Fruit fly (Drosophila melanogaster): ENCODE results near the gene Rubicon.

Gene Rubicon

DNA sequence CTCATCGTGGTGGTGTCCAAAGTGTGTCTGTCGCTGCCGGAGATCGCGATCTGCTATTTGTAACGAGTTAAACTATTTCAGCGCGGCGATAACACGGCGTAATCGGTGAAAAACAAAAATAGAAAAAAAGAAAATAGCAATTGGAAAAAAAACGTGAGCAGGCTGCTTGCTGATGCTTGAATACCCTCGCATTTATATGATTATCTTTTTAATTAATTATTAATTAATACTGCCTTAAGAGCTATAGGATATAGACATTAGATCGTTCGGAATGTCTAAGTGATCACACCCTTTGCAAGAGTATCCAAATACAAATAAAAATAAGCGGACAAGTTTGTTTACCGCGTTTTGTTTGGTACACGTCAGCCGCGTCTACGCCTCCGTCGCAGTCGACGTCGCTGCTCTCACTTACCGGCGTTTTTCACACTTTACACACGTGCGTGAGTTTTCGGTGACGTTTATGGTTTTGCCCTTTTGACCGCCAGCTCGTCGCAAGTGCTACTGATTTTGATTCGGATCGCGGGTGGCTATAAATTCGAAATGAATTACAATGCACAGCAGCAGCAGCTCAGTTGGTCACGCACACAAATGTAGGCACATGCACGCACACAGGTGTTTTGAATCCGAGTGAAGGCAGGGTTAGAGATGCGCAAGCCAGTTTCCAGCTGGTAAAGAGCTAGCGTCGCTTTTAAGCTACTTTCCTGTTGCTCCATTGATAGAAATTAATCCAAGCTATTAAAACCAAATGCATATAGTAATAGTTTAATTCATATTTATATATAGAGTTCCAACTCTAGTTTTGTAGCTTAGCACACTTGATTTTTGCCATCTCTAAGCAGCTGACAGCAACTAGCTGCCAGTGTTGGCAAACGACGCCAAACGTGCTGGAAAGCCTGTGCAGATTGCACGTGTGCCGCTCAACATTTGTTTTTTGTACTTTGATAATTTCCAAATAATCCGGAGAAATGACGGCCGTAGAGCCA, 37.5 kb downstream of the Rubicon start, which contains the start of the genes CG2004 and CG1785 (continued):
- TF ChIP-seq dysf (GFP tag; IDR thresholded peaks at IDR 0.05): peak; percentile 93
- TF ChIP-seq hbn (GFP tag; IDR thresholded peaks at IDR 0.05; ENCODE audit: partially characterized antibody): peak; percentile 73; the same call in 1 of the 2 replicates
- TF ChIP-seq PHDP (tag; optimal IDR thresholded peaks at IDR 0.05): peak; percentile 84
- peak; percentile 91 for TF ChIP-seq peb (GFP tag; IDR thresholded peaks at IDR 0.05)
- peak; percentile 94 for TF ChIP-seq HLH3B (GFP tag; IDR thresholded peaks at IDR 0.05)
- TF ChIP-seq CG12744 (GFP tag; optimal IDR thresholded peaks at IDR 0.05): peak; percentile 85
- TF ChIP-seq CG17568 (GFP tag; optimal IDR thresholded peaks at IDR 0.05): no peak
- peak; percentile 30 for TF ChIP-seq MESR4 (GFP tag; optimal IDR thresholded peaks at IDR 0.05)
- peak; percentile 94 for TF ChIP-seq tgo (GFP tag; IDR thresholded peaks at IDR 0.05)
- TF ChIP-seq gce (GFP tag; IDR thresholded peaks at IDR 0.05): peak; percentile 82; the same call in 2 of the 3 replicates
- TF ChIP-seq exex (tag; optimal IDR thresholded peaks at IDR 0.05): peak; percentile 29
- TF ChIP-seq Adf1 (GFP tag; IDR thresholded peaks at IDR 0.05): peak; percentile 96
- peak; percentile 85 for TF ChIP-seq CG33557 (GFP tag; optimal IDR thresholded peaks at IDR 0.05)
- peak; percentile 67 for TF ChIP-seq abd-A (tag; optimal IDR thresholded peaks at IDR 0.05)
- peak; percentile 87 for TF ChIP-seq CG11504 (tag; optimal IDR thresholded peaks at IDR 0.05)
- TF ChIP-seq MBD-R2 (GFP tag; IDR thresholded peaks at IDR 0.05): peak; percentile 95
- TF ChIP-seq E2f2 (GFP tag; IDR thresholded peaks at IDR 0.05): peak; percentile 73; the same call in 1 of the 2 replicates
- TF ChIP-seq dati (GFP tag; IDR thresholded peaks at IDR 0.05): peak; percentile 67
- peak; percentile 85 for TF ChIP-seq danr (GFP tag; IDR thresholded peaks at IDR 0.05)
- TF ChIP-seq gem (tag; optimal IDR thresholded peaks at IDR 0.05): peak; percentile 94
- TF ChIP-seq CG3995 (GFP tag; optimal IDR thresholded peaks at IDR 0.05): peak; percentile 46
- peak; percentile 94 for TF ChIP-seq CG10543 (GFP tag; optimal IDR thresholded peaks at IDR 0.05)
- TF ChIP-seq Blimp-1 (GFP tag; optimal IDR thresholded peaks at IDR 0.05): peak; percentile 84
- TF ChIP-seq so (GFP tag; IDR thresholded peaks at IDR 0.05): peak; percentile 85; the same call in 2 of the 3 replicates
- TF ChIP-seq CG13624 (GFP tag; optimal IDR thresholded peaks at IDR 0.05): peak; percentile 62
- TF ChIP-seq CG31388 (GFP tag; optimal IDR thresholded peaks at IDR 0.05): peak; percentile 57
- TF ChIP-seq mld (GFP tag; IDR thresholded peaks at IDR 0.05; ENCODE audit: partially characterized antibody): no peak
- peak; percentile 82 for TF ChIP-seq Sox100B (GFP tag; optimal IDR thresholded peaks at IDR 0.05)
- peak; percentile 86 to 93 for TF ChIP-seq Hr51 (GFP tag; optimal IDR thresholded peaks at IDR 0.05)
- TF ChIP-seq fd102C (GFP tag; optimal IDR thresholded peaks at IDR 0.05): peak; percentile 68
- TF ChIP-seq CG7372 (GFP tag; IDR thresholded peaks at IDR 0.05): peak; percentile 92
- TF ChIP-seq mam (GFP tag; optimal IDR thresholded peaks at IDR 0.05): peak; percentile 85
- peak; percentile 91 for TF ChIP-seq CG2199 (GFP tag; IDR thresholded peaks at IDR 0.05)
- TF ChIP-seq caup (GFP tag; optimal IDR thresholded peaks at IDR 0.05; ENCODE audit: severe bottlenecking): peak; percentile 89
- peak; percentile 86 for TF ChIP-seq CG8388 (GFP tag; optimal IDR thresholded peaks at IDR 0.05)
- peak; percentile 93 for TF ChIP-seq CG14667 (GFP tag; IDR thresholded peaks at IDR 0.05)
- TF ChIP-seq al (GFP tag; IDR thresholded peaks at IDR 0.05): peak; percentile 92
- peak; percentile 90 for TF ChIP-seq Fer3 (tag; optimal IDR thresholded peaks at IDR 0.05)
- TF ChIP-seq bsh (GFP tag; optimal IDR thresholded peaks at IDR 0.05): peak; percentile 6 to 91
- TF ChIP-seq CG15514 (GFP tag; optimal IDR thresholded peaks at IDR 0.05): peak; percentile 87
- peak; percentile 92 for TF ChIP-seq CoRest (tag; optimal IDR thresholded peaks at IDR 0.05)
- TF ChIP-seq shn (GFP tag; optimal IDR thresholded peaks at IDR 0.05): peak; percentile 81
- peak; percentile 88 for TF ChIP-seq pho (GFP tag; optimal IDR thresholded peaks at IDR 0.05)
- peak; percentile 77 for TF ChIP-seq fu2 (GFP tag; optimal IDR thresholded peaks at IDR 0.05)
- peak; percentile 93 for TF ChIP-seq CG10959 (GFP tag; IDR thresholded peaks at IDR 0.05)
- peak; percentile 80 for TF ChIP-seq pum (GFP tag; optimal IDR thresholded peaks at IDR 0.05)
- TF ChIP-seq Hey (tag; optimal IDR thresholded peaks at IDR 0.05): peak; percentile 79
